Worm (Caenorhabditis elegans) whole organism, L4 larva: ENCODE results near the gene K09H11.9.

ENCODE experiments used
- R02D3.7 ChIP-seq: fragments of 150-350 bp; sonication (generic microtip); optimal IDR thresholded peaks from 3 replicates; lab custom pipeline; 2014; ENCODE audit warnings: missing biosample characterization, missing genetic modification characterization
- T26A8.4 ChIP-seq: fragments of 200-800 bp; sonication (Bioruptor generic); IDR thresholded peaks from 2 replicates; pipeline ENCODE4 v1.3.6; 2022; ENCODE audit warnings: missing genetic modification characterization, missing compliant biosample characterization
- ama-1 ChIP-seq: fragments of 150-350 bp; optimal IDR thresholded peaks from 2 replicates; lab custom pipeline; 2014; ENCODE audit warnings: inconsistent platforms, mixed read lengths
- ceh-28 ChIP-seq: fragments of 150-350 bp; optimal IDR thresholded peaks from 2 replicates; lab custom pipeline; 2014; ENCODE audit warnings: missing biosample characterization, missing genetic modification reagents, missing genetic modification characterization
- ceh-82 ChIP-seq: sonication (generic microtip); optimal IDR thresholded peaks from 2 replicates; lab custom pipeline; 2017; ENCODE audit warnings: missing biosample characterization, missing genetic modification characterization
- lin-13 ChIP-seq: fragments of 150-350 bp; optimal IDR thresholded peaks from 2 replicates; lab custom pipeline; 2014; ENCODE audit warnings: missing biosample characterization, missing genetic modification reagents, missing genetic modification characterization
- nhr-10 ChIP-seq: fragments of 150-350 bp; optimal IDR thresholded peaks from 2 replicates; lab custom pipeline; 2014; ENCODE audit warnings: missing biosample characterization, missing genetic modification characterization
- pha-4 ChIP-seq, 2 experiments: fragments of 150-350 bp in 1 of 2; fragments of 200-800 bp in 1 of 2; sonication (Bioruptor generic) in 1 of 2; IDR thresholded peaks in 1 of 2; optimal IDR thresholded peaks in 1 of 2; 2 replicates each; pipeline versions ENCODE4 v1.3.6 to Lab custom; 2014 to 2022; ENCODE audit warnings: missing genetic modification characterization in 2 of 2, missing genetic modification reagents in 2 of 2, missing biosample characterization in 1 of 2, missing compliant biosample characterization in 1 of 2
- set-16 ChIP-seq: fragments of 200-800 bp; sonication (Bioruptor generic); IDR thresholded peaks from 2 replicates; pipeline ENCODE4 v1.3.6; 2022; ENCODE audit warnings: missing genetic modification reagents, missing genetic modification characterization, missing compliant biosample characterization
- zip-2 ChIP-seq: fragments of 150-350 bp; optimal IDR thresholded peaks from 2 replicates; lab custom pipeline; 2014; ENCODE audit warnings: missing biosample characterization, missing genetic modification characterization
- ztf-11 ChIP-seq: fragments of 150-350 bp; optimal IDR thresholded peaks from 2 replicates; lab custom pipeline; 2014; ENCODE audit warnings: missing biosample characterization, missing genetic modification characterization

DNA sequence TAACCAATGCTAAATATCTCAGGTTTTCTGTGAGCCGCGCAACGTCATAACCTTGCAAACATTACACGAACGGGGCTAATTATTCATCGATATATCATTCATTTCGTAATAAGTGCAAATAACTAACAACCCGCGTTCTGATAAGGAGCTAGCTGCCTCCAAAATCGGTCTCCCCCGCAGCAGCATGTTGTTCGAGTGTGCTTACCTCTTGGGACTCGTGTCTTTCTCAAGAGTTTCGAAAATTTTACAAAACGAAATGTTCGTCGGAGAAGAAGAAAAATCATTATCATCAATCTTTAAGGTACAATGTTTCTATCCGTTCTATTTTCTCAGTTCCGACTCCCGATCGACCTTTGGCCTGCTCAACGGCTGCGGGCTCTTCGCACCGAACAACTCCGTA, 38.5 kb downstream of the K09H11.9 start:
- TF ChIP-seq zip-2 (tag; lab: Kevin White, UChicago) = no peak
- TF ChIP-seq ama-1 (lab: Kevin White, UChicago) = no peak
- TF ChIP-seq set-16 = no peak
- TF ChIP-seq ceh-28 (tag; lab: Kevin White, UChicago) = no peak
- no peak for TF ChIP-seq pha-4 (GFP tag; IDR thresholded peaks at IDR 0.05; lab: Robert Waterston, UW)
- TF ChIP-seq pha-4 (tag; optimal IDR thresholded peaks at IDR 0.05; lab: Kevin White, UChicago) = no peak
- no peak for TF ChIP-seq R02D3.7
- TF ChIP-seq T26A8.4 (GFP tag; lab: Robert Waterston, UW) = no peak
- no peak for TF ChIP-seq lin-13
- TF ChIP-seq ceh-82 (tag; lab: Kevin White, UChicago) = no peak
- TF ChIP-seq ztf-11 (tag; lab: Kevin White, UChicago) = no peak
- TF ChIP-seq nhr-10 (tag; lab: Kevin White, UChicago) = no peak
